Worm (Caenorhabditis elegans): ENCODE results near the gene fbxa-218.

- TF ChIP-seq him-1 (tag; optimal IDR thresholded peaks at IDR 0.05) = no peak
- TF ChIP-seq dao-5 (tag; optimal IDR thresholded peaks at IDR 0.05) = no peak
These were observed 19.5 kb downstream of the fbxa-218 start for ce11 chrIII:12455651-12456420.
